Fruit fly (Drosophila melanogaster) whole organism, wandering third instar larva: ENCODE results near the gene mtg.
A peak's percentile ranks its signal among the peaks of the same experiment; 100 is the strongest.

ENCODE experiments used
- Abd-B ChIP-seq: fragments of >200 bp; optimal IDR thresholded peaks from 2 replicates; lab custom pipeline; 2017; ENCODE audit warnings: missing biosample characterization, missing genetic modification characterization
- CG32264 ChIP-seq: fragments of 200-800 bp; sonication (Bioruptor generic); optimal IDR thresholded peaks from 2 replicates; lab custom pipeline; 2016; ENCODE audit warnings: missing biosample characterization, missing genetic modification characterization
- CG9705 ChIP-seq: fragments of 200-800 bp; sonication (Bioruptor generic); optimal IDR thresholded peaks from 2 replicates; lab custom pipeline; 2018; ENCODE audit warnings: missing biosample characterization, mild to moderate bottlenecking, missing genetic modification characterization
- CrebA ChIP-seq: fragments of 200-800 bp; sonication (Bioruptor generic); optimal IDR thresholded peaks from 2 replicates; lab custom pipeline; 2016; ENCODE audit warnings: missing biosample characterization, mild to moderate bottlenecking, missing genetic modification characterization, borderline replicate concordance
- Dfd ChIP-seq: fragments of >200 bp; optimal IDR thresholded peaks from 2 replicates; lab custom pipeline; 2017; ENCODE audit warnings: missing biosample characterization, missing genetic modification characterization
- Dif ChIP-seq: fragments of 200-275, 200-300 bp; sonication (Bioruptor generic); optimal IDR thresholded peaks from 2 replicates; lab custom pipeline; 2018; ENCODE audit warnings: missing biosample characterization, missing genetic modification characterization; ENCODE audit not compliant: partially characterized antibody
- GATAd ChIP-seq: sonication (Bioruptor generic); optimal IDR thresholded peaks from 2 replicates; lab custom pipeline; 2016; ENCODE audit warnings: missing biosample characterization, missing genetic modification characterization
- HLH106 ChIP-seq: fragments of 200-800 bp; optimal IDR thresholded peaks from 3 replicates; lab custom pipeline; 2019; ENCODE audit warnings: missing biosample characterization, mild to moderate bottlenecking, missing genetic modification characterization, moderate library complexity
- Hnf4 ChIP-seq: fragments of 200-800 bp; sonication (Bioruptor generic); optimal IDR thresholded peaks from 2 replicates; lab custom pipeline; 2016; ENCODE audit warnings: missing biosample characterization, mild to moderate bottlenecking, missing genetic modification characterization
- Hr78 ChIP-seq: fragments of >200 bp; optimal IDR thresholded peaks from 2 replicates; lab custom pipeline; 2017; ENCODE audit warnings: missing biosample characterization, missing genetic modification characterization
- Hr83 ChIP-seq: fragments of 200-300 bp; sonication (Bioruptor generic); optimal IDR thresholded peaks from 2 replicates; lab custom pipeline; 2016; ENCODE audit warnings: missing biosample characterization, mild to moderate bottlenecking, missing genetic modification characterization, moderate library complexity; ENCODE audit not compliant: poor library complexity, severe bottlenecking
- Jra ChIP-seq: sonication (Bioruptor generic); optimal IDR thresholded peaks from 2 replicates; lab custom pipeline; 2016; ENCODE audit warnings: missing biosample characterization, missing genetic modification characterization
- Mio ChIP-seq: sonication (Bioruptor generic); optimal IDR thresholded peaks from 2 replicates; lab custom pipeline; 2016; ENCODE audit warnings: missing biosample characterization, missing genetic modification characterization
- Myc ChIP-seq: fragments of >200 bp; optimal IDR thresholded peaks from 2 replicates; lab custom pipeline; 2017
- N ChIP-seq: fragments of >200 bp; optimal IDR thresholded peaks from 2 replicates; lab custom pipeline; 2018; ENCODE audit warnings: missing biosample characterization, missing external identifiers, missing genetic modification characterization
- OdsH ChIP-seq: fragments of 200-800 bp; sonication (Bioruptor generic); optimal IDR thresholded peaks from 2 replicates; lab custom pipeline; 2016; ENCODE audit warnings: missing biosample characterization, mild to moderate bottlenecking, missing genetic modification characterization
- Rel ChIP-seq, 2 experiments: fragments of 200-800 bp; sonication (Bioruptor generic) in 1 of 2; optimal IDR thresholded peaks; 2 replicates in 1 of 2; 3 replicates in 1 of 2; lab custom pipeline; 2016 to 2019; ENCODE audit warnings: mild to moderate bottlenecking in 2 of 2, missing biosample characterization in 2 of 2, missing genetic modification characterization in 2 of 2, moderate library complexity in 1 of 2
- Sp1 ChIP-seq: fragments of 200-800 bp; sonication (Bioruptor generic); optimal IDR thresholded peaks from 3 replicates; lab custom pipeline; 2019; ENCODE audit warnings: missing biosample characterization, mild to moderate bottlenecking, missing genetic modification characterization, moderate library complexity
- Vsx2 ChIP-seq: fragments of 200-300, 225-300 bp; sonication (Bioruptor generic); optimal IDR thresholded peaks from 2 replicates; lab custom pipeline; 2018; ENCODE audit warnings: missing biosample characterization, missing genetic modification characterization; ENCODE audit not compliant: partially characterized antibody
- br ChIP-seq: fragments of 200-800 bp; sonication (Bioruptor generic); optimal IDR thresholded peaks from 2 replicates; lab custom pipeline; 2016; ENCODE audit warnings: missing biosample characterization, missing genetic modification characterization
- brk ChIP-seq: fragments of 200-800 bp; sonication (Bioruptor generic); optimal IDR thresholded peaks from 2 replicates; lab custom pipeline; 2016; ENCODE audit warnings: missing biosample characterization, mild to moderate bottlenecking, missing genetic modification characterization
- dl ChIP-seq, 2 experiments: fragments of 175-275, 200-275 bp in 1 of 2; fragments of 200-275 bp in 1 of 2; sonication (Bioruptor generic); optimal IDR thresholded peaks; lab custom pipeline; 2018; ENCODE audit warnings: mild to moderate bottlenecking in 2 of 2, missing biosample characterization in 2 of 2, missing genetic modification characterization in 2 of 2, moderate library complexity in 2 of 2; ENCODE audit not compliant: partially characterized antibody in 2 of 2, insufficient read depth in 1 of 2
- dmrt93B ChIP-seq: fragments of 200-800 bp; sonication (Bioruptor generic); optimal IDR thresholded peaks from 2 replicates; lab custom pipeline; 2018; ENCODE audit warnings: missing biosample characterization, mild to moderate bottlenecking, missing genetic modification characterization
- dsf ChIP-seq: sonication (Bioruptor generic); optimal IDR thresholded peaks from 2 replicates; lab custom pipeline; 2016; ENCODE audit warnings: missing biosample characterization, missing genetic modification characterization, borderline replicate concordance
- ey ChIP-seq: fragments of 200-800 bp; sonication (Bioruptor generic); optimal IDR thresholded peaks from 2 replicates; lab custom pipeline; 2016; ENCODE audit warnings: missing biosample characterization, missing genetic modification characterization
- foxo ChIP-seq, 2 experiments: fragments of 200-800 bp; sonication (Bioruptor generic); optimal IDR thresholded peaks; 2 replicates in 1 of 2; 3 replicates in 1 of 2; lab custom pipeline; 2016 to 2017; ENCODE audit warnings: missing biosample characterization in 2 of 2, missing genetic modification characterization in 2 of 2
- fru ChIP-seq: fragments of 200-800 bp; sonication (Bioruptor generic); optimal IDR thresholded peaks from 3 replicates; lab custom pipeline; 2016; ENCODE audit warnings: missing biosample characterization, mild to moderate bottlenecking, missing genetic modification characterization
- h ChIP-seq: fragments of 200-800 bp; sonication (Bioruptor generic); optimal IDR thresholded peaks from 3 replicates; lab custom pipeline; 2016; ENCODE audit warnings: missing biosample characterization, mild to moderate bottlenecking, missing genetic modification characterization
- jim ChIP-seq: fragments of 175-275, 200-325 bp; sonication (Bioruptor generic); optimal IDR thresholded peaks from 2 replicates; lab custom pipeline; 2016; ENCODE audit warnings: missing biosample characterization, mild to moderate bottlenecking, missing genetic modification characterization
- lola ChIP-seq: fragments of >200 bp; optimal IDR thresholded peaks from 2 replicates; lab custom pipeline; 2017; ENCODE audit warnings: missing biosample characterization, missing genetic modification characterization
- pan ChIP-seq: fragments of >200 bp; optimal IDR thresholded peaks from 2 replicates; lab custom pipeline; 2017
- psq ChIP-seq: fragments of 200-800 bp; sonication (Bioruptor generic); optimal IDR thresholded peaks from 3 replicates; lab custom pipeline; 2017; ENCODE audit warnings: missing biosample characterization, mild to moderate bottlenecking, missing genetic modification characterization, moderate library complexity
- rgr ChIP-seq: fragments of 200-800 bp; sonication (Bioruptor generic); optimal IDR thresholded peaks from 3 replicates; lab custom pipeline; 2016; ENCODE audit warnings: missing biosample characterization, mild to moderate bottlenecking, missing genetic modification characterization
- sage ChIP-seq: fragments of 200-800 bp; sonication (Bioruptor generic); optimal IDR thresholded peaks from 2 replicates; lab custom pipeline; 2016; ENCODE audit warnings: missing biosample characterization, mild to moderate bottlenecking, missing genetic modification characterization
- sv ChIP-seq: fragments of 200-800 bp; sonication (Bioruptor generic); optimal IDR thresholded peaks from 3 replicates; lab custom pipeline; 2016; ENCODE audit warnings: missing biosample characterization, missing genetic modification characterization
- tai ChIP-seq: sonication (Bioruptor generic); optimal IDR thresholded peaks from 2 replicates; lab custom pipeline; 2016; ENCODE audit warnings: missing biosample characterization, missing genetic modification characterization
- usp ChIP-seq: fragments of >200 bp; optimal IDR thresholded peaks from 2 replicates; lab custom pipeline; 2017; ENCODE audit warnings: missing biosample characterization, missing genetic modification characterization
- woc ChIP-seq: sonication (Bioruptor generic); optimal IDR thresholded peaks from 2 replicates; lab custom pipeline; 2016; ENCODE audit warnings: missing biosample characterization, mild to moderate bottlenecking, missing genetic modification characterization

mtg gene

dm6 chr3R:8272573-8273165 is 22.4 kb downstream of the mtg start:
- TF ChIP-seq Dif (GFP tag; lab: Kevin White, UChicago), result no peak
- no peak for TF ChIP-seq Hr78 (GFP tag; lab: Kevin White, UChicago)
- TF ChIP-seq br (GFP tag; lab: Kevin White, UChicago), result peak; percentile 71
- TF ChIP-seq usp (GFP tag; lab: Kevin White, UChicago), result no peak
- TF ChIP-seq CrebA (GFP tag; lab: Kevin White, UChicago), result no peak
- TF ChIP-seq psq (GFP tag; lab: Kevin White, UChicago), result peak; percentile 56
- no peak for TF ChIP-seq Jra (GFP tag; lab: Kevin White, UChicago)
- peak; percentile 60 for TF ChIP-seq OdsH
- peak; percentile 79 for TF ChIP-seq h (GFP tag; lab: Kevin White, UChicago)
- no peak for TF ChIP-seq dsf (GFP tag; lab: Kevin White, UChicago)
- no peak for TF ChIP-seq sv (GFP tag; lab: Kevin White, UChicago)
- TF ChIP-seq brk, result no peak
- TF ChIP-seq sage (GFP tag; lab: Kevin White, UChicago), result no peak
- no peak for TF ChIP-seq Mio (GFP tag; lab: Kevin White, UChicago)
- TF ChIP-seq Rel (GFP tag; optimal IDR thresholded peaks at IDR 0.05; lab: Kevin White, UChicago), result no peak
- TF ChIP-seq Rel (tag; optimal IDR thresholded peaks at IDR 0.05; lab: Kevin White, UChicago), result peak; percentile 23
- no peak for TF ChIP-seq Abd-B
- no peak for TF ChIP-seq CG32264 (GFP tag; lab: Kevin White, UChicago)
- no peak for TF ChIP-seq tai (GFP tag; lab: Kevin White, UChicago)
- TF ChIP-seq dl (GFP tag; optimal IDR thresholded peaks at IDR 0.05; lab: Kevin White, UChicago; ENCODE audit: insufficient read depth in 1 of 2, partially characterized antibody in 2 of 2), result no peak
- no peak for TF ChIP-seq lola (GFP tag; lab: Kevin White, UChicago)
- TF ChIP-seq ey (GFP tag; lab: Kevin White, UChicago), result peak; percentile 65
- TF ChIP-seq jim (GFP tag; lab: Kevin White, UChicago), result no peak
- TF ChIP-seq Dfd, result no peak
- TF ChIP-seq Sp1 (GFP tag; lab: Kevin White, UChicago), result peak; percentile 10
- no peak for TF ChIP-seq Vsx2
- no peak for TF ChIP-seq N
- peak; percentile 70 for TF ChIP-seq fru (GFP tag; lab: Kevin White, UChicago)
- TF ChIP-seq foxo (GFP tag; optimal IDR thresholded peaks at IDR 0.05; lab: Kevin White, UChicago), result peak in 1 of 2 experiments; percentile 69
- no peak for TF ChIP-seq CG9705 (GFP tag; lab: Kevin White, UChicago)
- no peak for TF ChIP-seq Hr83 (GFP tag; lab: Kevin White, UChicago)
- no peak for TF ChIP-seq pan (lab: Kevin White, UChicago)
- no peak for TF ChIP-seq Hnf4 (GFP tag; lab: Kevin White, UChicago)
- no peak for TF ChIP-seq dmrt93B
- TF ChIP-seq GATAd, result no peak
- no peak for TF ChIP-seq woc (GFP tag; lab: Kevin White, UChicago)
- TF ChIP-seq Myc (lab: Kevin White, UChicago), result no peak
- TF ChIP-seq rgr (GFP tag; lab: Kevin White, UChicago), result peak; percentile 63
- TF ChIP-seq HLH106 (tag; lab: Kevin White, UChicago), result peak; percentile 62

- no peak for TF ChIP-seq GATAd
- TF ChIP-seq CG9705 (GFP tag; lab: Kevin White, UChicago), result no peak
- no peak for TF ChIP-seq CrebA (GFP tag; lab: Kevin White, UChicago)
- no peak for TF ChIP-seq Jra (GFP tag; lab: Kevin White, UChicago)
- no peak for TF ChIP-seq jim (GFP tag; lab: Kevin White, UChicago)
These were observed 24.7 kb downstream of the mtg start for dm6 chr3R:8275031-8275430.
